Worm (Caenorhabditis elegans) whole organism, late embryonic: ENCODE data around the gene clec-227.
A peak's percentile ranks its signal among the peaks of the same experiment; 100 is the strongest.

Experiments
- K09A11.1 ChIP-seq: sonication (generic microtip); optimal IDR thresholded peaks from 2 replicates; lab custom pipeline; 2017; ENCODE audit warnings: antibody characterized with exemption, mild to moderate bottlenecking, missing genetic modification characterization, missing compliant biosample characterization; ENCODE audit not compliant: insufficient read depth
- ceh-19 ChIP-seq: fragments of 200-800 bp; sonication (Bioruptor generic); optimal IDR thresholded peaks from 2 replicates; lab custom pipeline; 2018; ENCODE audit warnings: mild to moderate bottlenecking, missing genetic modification characterization, missing compliant biosample characterization
- ceh-45 ChIP-seq: fragments of 200-800 bp; sonication (Bioruptor generic); IDR thresholded peaks from 2 replicates; pipeline ENCODE4 v1.3.6; 2022; ENCODE audit warnings: missing genetic modification reagents, missing genetic modification characterization, missing compliant biosample characterization
- dve-1 ChIP-seq: sonication (generic microtip); optimal IDR thresholded peaks from 2 replicates; lab custom pipeline; 2017; ENCODE audit warnings: antibody characterized with exemption, mild to moderate bottlenecking, missing genetic modification characterization, missing compliant biosample characterization
- elt-2 ChIP-seq: sonication (generic microtip); optimal IDR thresholded peaks from 2 replicates; lab custom pipeline; 2016; ENCODE audit warnings: missing genetic modification reagents, missing genetic modification characterization, missing compliant biosample characterization
- fkh-10 ChIP-seq: fragments of 150-350 bp; optimal IDR thresholded peaks from 2 replicates; lab custom pipeline; 2014; ENCODE audit warnings: missing biosample characterization, missing genetic modification reagents, missing genetic modification characterization
- lim-6 ChIP-seq: sonication (generic microtip); optimal IDR thresholded peaks from 2 replicates; lab custom pipeline; 2016; ENCODE audit warnings: missing genetic modification characterization, missing compliant biosample characterization
- odd-2 ChIP-seq: sonication (generic microtip); optimal IDR thresholded peaks from 2 replicates; lab custom pipeline; 2017; ENCODE audit warnings: antibody characterized with exemption, mild to moderate bottlenecking, missing genetic modification characterization, missing compliant biosample characterization
- pha-4 ChIP-seq: fragments of 150-350 bp; optimal IDR thresholded peaks from 2 replicates; lab custom pipeline; 2018; ENCODE audit warnings: missing biosample characterization, missing genetic modification reagents, missing genetic modification characterization

- TF ChIP-seq dve-1 (tag; lab: Kevin White, UChicago) (no peak), ceh-45 (no peak), fkh-10 (GFP tag; lab: Kevin White, UChicago) (no peak), pha-4 (tag; lab: Kevin White, UChicago) (no peak), ceh-19 (GFP tag; lab: Kevin White, UChicago) (no peak), elt-2 (tag; lab: Kevin White, UChicago) (peak; percentile 56), K09A11.1 (tag; lab: Kevin White, UChicago) (no peak), odd-2 (tag; lab: Kevin White, UChicago) (no peak), lim-6 (tag; lab: Kevin White, UChicago) (no peak)
Measured at ce11 chrV:14423268-14423667, 49.1 kb upstream of the clec-227 start, which contains the start of gene rpoa-12.
